Fruit fly (Drosophila melanogaster): ENCODE data around the gene CG42353.

- no peak for TF ChIP-seq pan (optimal IDR thresholded peaks at IDR 0.05)
- TF ChIP-seq CG8478 (optimal IDR thresholded peaks at IDR 0.05), result no peak
- no peak for TF ChIP-seq psq (optimal IDR thresholded peaks at IDR 0.05)
- no peak for TF ChIP-seq usp (GFP tag; optimal IDR thresholded peaks at IDR 0.05)
- no peak for TF ChIP-seq Dll (optimal IDR thresholded peaks at IDR 0.05)
- no peak for TF ChIP-seq EcR (GFP tag; optimal IDR thresholded peaks at IDR 0.05)
These were observed 34.3 kb upstream of the CG42353 start for dm6 chrX:16139030-16139429.
